Fruit fly (Drosophila melanogaster) whole organism, embryonic: ENCODE measurements around the gene Pif1B.

Source experiments
- Ada2b ChIP-seq: fragments of 200-800 bp; sonication (Bioruptor generic); IDR thresholded peaks from 2 replicates; pipeline ENCODE4 v1.3.6; 2022; ENCODE audit warnings: missing biosample characterization, missing genetic modification characterization
- CG1792 ChIP-seq: fragments of 200-800 bp; sonication (Bioruptor generic); optimal IDR thresholded peaks from 2 replicates; lab custom pipeline; 2016; ENCODE audit warnings: missing biosample characterization, missing genetic modification characterization
- CG18011 ChIP-seq: fragments of 200-800 bp; sonication (Bioruptor generic); optimal IDR thresholded peaks from 2 replicates; lab custom pipeline; 2017; ENCODE audit warnings: missing biosample characterization, missing genetic modification characterization, mild to moderate bottlenecking, moderate library complexity, missing genotype
- CG3847 ChIP-seq: fragments of 200-800 bp; sonication (Bioruptor generic); IDR thresholded peaks from 2 replicates; pipeline ENCODE4 v1.3.6; 2022; ENCODE audit warnings: missing biosample characterization, missing genetic modification characterization
- Dfd ChIP-seq, 2 experiments: fragments of >200 bp; optimal IDR thresholded peaks; 2 replicates each; lab custom pipeline; 2017; ENCODE audit warnings: missing biosample characterization in 2 of 2, missing genetic modification characterization in 2 of 2
- Drgx ChIP-seq: fragments of 200-800 bp; sonication (Bioruptor generic); IDR thresholded peaks from 2 replicates; pipeline ENCODE4 v1.3.6; 2022; ENCODE audit warnings: missing biosample characterization, missing genetic modification characterization
- Oaz ChIP-seq: fragments of 200-800 bp; sonication (Bioruptor generic); IDR thresholded peaks from 2 replicates; pipeline ENCODE4 v1.3.6; 2022; ENCODE audit warnings: missing biosample characterization, missing genetic modification characterization
- bab2 ChIP-seq: fragments of 200-800 bp; sonication (Bioruptor generic); optimal IDR thresholded peaks from 2 replicates; lab custom pipeline; 2016; ENCODE audit warnings: missing biosample characterization, missing genetic modification characterization
- kni ChIP-seq: fragments of 200-800 bp; sonication (Bioruptor generic); optimal IDR thresholded peaks from 3 replicates; lab custom pipeline; 2017; ENCODE audit warnings: mild to moderate bottlenecking, missing biosample characterization, missing genetic modification reagents, missing genetic modification characterization
- nerfin-2 ChIP-seq: fragments of 200-800 bp; sonication (Bioruptor generic); IDR thresholded peaks from 2 replicates; pipeline ENCODE4 v1.3.6; 2022; ENCODE audit warnings: missing biosample characterization, missing genetic modification characterization; ENCODE audit not compliant: partially characterized antibody

DNA sequence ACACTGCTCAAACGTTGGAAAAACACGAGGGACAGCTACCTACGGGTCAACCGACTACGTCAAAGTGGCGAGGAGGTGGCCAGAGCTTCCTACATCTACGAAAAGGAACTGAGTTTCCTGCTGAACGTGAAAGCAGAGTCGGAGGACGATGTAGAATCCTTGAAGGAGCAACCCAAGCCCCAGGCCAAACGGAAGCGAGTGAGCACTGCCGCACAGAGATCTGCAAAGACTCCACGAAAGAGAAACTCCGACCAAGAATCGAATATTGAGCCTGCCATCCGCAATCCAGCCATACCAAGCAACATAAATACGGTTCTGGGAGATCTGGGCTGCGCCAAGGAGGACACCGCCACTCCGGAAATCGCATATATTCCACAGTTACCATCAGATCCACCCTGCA lies 5.7 kb upstream of the Pif1B start:
- TF ChIP-seq Drgx (GFP tag; lab: Robert Waterston, UW) (no peak), CG1792 (GFP tag; lab: Kevin White, UChicago) (no peak), nerfin-2 (no peak), CG3847 (GFP tag; lab: Robert Waterston, UW) (no peak), kni (no peak), Ada2b (GFP tag; lab: Robert Waterston, UW) (no peak), Dfd (GFP tag; optimal IDR thresholded peaks at IDR 0.05; lab: Kevin White, UChicago) (no peak), CG18011 (GFP tag; lab: Kevin White, UChicago) (no peak), Oaz (GFP tag; lab: Robert Waterston, UW) (no peak), bab2 (GFP tag; lab: Kevin White, UChicago) (no peak)
